Fruit fly (Drosophila melanogaster): ENCODE data around the gene Elo68beta.

The Elo68beta gene

dm6 chr3L:11097982-11098663 lies 3.4 kb downstream of the Elo68beta start, which contains the start of the genes Irbp18 and APP-BP1 (continued):
- peak; percentile 94 for TF ChIP-seq Abd-B (GFP tag; optimal IDR thresholded peaks at IDR 0.05)
- peak; percentile 66 for TF ChIP-seq CG14667 (GFP tag; IDR thresholded peaks at IDR 0.05)
- TF ChIP-seq danr (GFP tag; IDR thresholded peaks at IDR 0.05), result peak; percentile 81
- peak; percentile 91 for TF ChIP-seq CG4328 (GFP tag; optimal IDR thresholded peaks at IDR 0.05)
- peak; percentile 96 for TF ChIP-seq zfh2 (GFP tag; optimal IDR thresholded peaks at IDR 0.05)
- peak; percentile 91 for TF ChIP-seq grau (tag; optimal IDR thresholded peaks at IDR 0.05)
- peak; percentile 91 for TF ChIP-seq CG1647 (GFP tag; optimal IDR thresholded peaks at IDR 0.05)
- TF ChIP-seq gfzf (GFP tag; optimal IDR thresholded peaks at IDR 0.05), result peak; percentile 23
- peak; percentile 73 for TF ChIP-seq wor (GFP tag; IDR thresholded peaks at IDR 0.05)
- no peak for TF ChIP-seq sc (optimal IDR thresholded peaks at IDR 0.05)
- peak; percentile 90 for TF ChIP-seq sc (GFP tag; optimal IDR thresholded peaks at IDR 0.05)
- peak; percentile 82 for TF ChIP-seq CG31388 (GFP tag; optimal IDR thresholded peaks at IDR 0.05)
- no peak for TF ChIP-seq lov (optimal IDR thresholded peaks at IDR 0.05)
- peak; percentile 49; the same call in 1 of the 3 replicates for TF ChIP-seq lov (GFP tag; IDR thresholded peaks at IDR 0.05)
- peak; percentile 89 for TF ChIP-seq CG10565 (GFP tag; optimal IDR thresholded peaks at IDR 0.05)
- peak; percentile 87 for TF ChIP-seq NK7.1 (GFP tag; optimal IDR thresholded peaks at IDR 0.05)
- TF ChIP-seq CG9609 (GFP tag; optimal IDR thresholded peaks at IDR 0.05), result peak; percentile 94
- peak; percentile 91 for TF ChIP-seq Ets97D (GFP tag; optimal IDR thresholded peaks at IDR 0.05)
- peak in 1 of 3 experiments; percentile 30 for TF ChIP-seq Stat92E (GFP tag; optimal IDR thresholded peaks at IDR 0.05)
- TF ChIP-seq NC2β (GFP tag; optimal IDR thresholded peaks at IDR 0.05), result peak; percentile 93
- peak; percentile 90 for TF ChIP-seq CG13296 (GFP tag; optimal IDR thresholded peaks at IDR 0.05)
- TF ChIP-seq zfh1 (GFP tag; IDR thresholded peaks at IDR 0.05), result peak; percentile 84
- peak; percentile 90 for TF ChIP-seq Bdp1 (GFP tag; optimal IDR thresholded peaks at IDR 0.05)
- peak; percentile 86 for TF ChIP-seq CG1529 (GFP tag; optimal IDR thresholded peaks at IDR 0.05)
- TF ChIP-seq Taf1 (GFP tag; IDR thresholded peaks at IDR 0.05), result peak; percentile 67
- TF ChIP-seq gsb-n (tag; optimal IDR thresholded peaks at IDR 0.05), result peak; percentile 89
- TF ChIP-seq CG15011 (GFP tag; optimal IDR thresholded peaks at IDR 0.05), result peak; percentile 91
- TF ChIP-seq CG10431 (GFP tag; optimal IDR thresholded peaks at IDR 0.05), result peak; percentile 78
- peak; percentile 92 for TF ChIP-seq tx (GFP tag; optimal IDR thresholded peaks at IDR 0.05)
- TF ChIP-seq CG4424 (GFP tag; optimal IDR thresholded peaks at IDR 0.05), result peak; percentile 96
- TF ChIP-seq CG2889 (GFP tag; IDR thresholded peaks at IDR 0.05), result peak; percentile 91
- TF ChIP-seq CG11093 (GFP tag; IDR thresholded peaks at IDR 0.05), result peak; percentile 71; the same call in 1 of the 3 replicates
- TF ChIP-seq lola (GFP tag; optimal IDR thresholded peaks at IDR 0.05), result peak in 1 of 3 experiments; percentile 92
- TF ChIP-seq mld (GFP tag; IDR thresholded peaks at IDR 0.05; ENCODE audit: partially characterized antibody), result no peak
- TF ChIP-seq Spps (tag; optimal IDR thresholded peaks at IDR 0.05), result peak; percentile 87
- TF ChIP-seq z (GFP tag; IDR thresholded peaks at IDR 0.05), result 0 out of 3 replicates have a peak, but pooled peaks have one; percentile 27
- peak; percentile 79 for TF ChIP-seq ase (GFP tag; IDR thresholded peaks at IDR 0.05)
- peak; percentile 93 for TF ChIP-seq CG10543 (GFP tag; optimal IDR thresholded peaks at IDR 0.05)
- TF ChIP-seq Deaf1 (tag; optimal IDR thresholded peaks at IDR 0.05), result peak; percentile 74
- peak; percentile 36; the same call in 1 of the 2 replicates for TF ChIP-seq Doc2 (GFP tag; IDR thresholded peaks at IDR 0.05)
- TF ChIP-seq Mad (GFP tag; optimal IDR thresholded peaks at IDR 0.05), result peak; percentile 96
- 0 out of 3 replicates have a peak, but pooled peaks have one; percentile 25 for TF ChIP-seq sr (GFP tag; IDR thresholded peaks at IDR 0.05)
- peak; percentile 93 for TF ChIP-seq pum (GFP tag; optimal IDR thresholded peaks at IDR 0.05)
- TF ChIP-seq dati (GFP tag; IDR thresholded peaks at IDR 0.05), result no peak
- TF ChIP-seq CG10274 (GFP tag; optimal IDR thresholded peaks at IDR 0.05), result peak; percentile 78
- TF ChIP-seq CG12299 (tag; optimal IDR thresholded peaks at IDR 0.05), result peak; percentile 85
- TF ChIP-seq Max (GFP tag; optimal IDR thresholded peaks at IDR 0.05), result peak; percentile 97
- TF ChIP-seq CG11695 (GFP tag; IDR thresholded peaks at IDR 0.05), result peak; percentile 91
- TF ChIP-seq CG2120 (GFP tag; optimal IDR thresholded peaks at IDR 0.05), result peak; percentile 97
- TF ChIP-seq nerfin-1 (tag; optimal IDR thresholded peaks at IDR 0.05), result peak; percentile 87
